Worm (Caenorhabditis elegans) whole organism, young adult: ENCODE results near the gene fbxb-96.

Source experiments
- B0019.2 ChIP-seq: fragments of 200-800 bp; sonication (Bioruptor generic); conservative IDR thresholded peaks from 2 replicates; pipeline ENCODE4 v1.3.6; 2022; ENCODE audit warnings: missing genetic modification reagents, missing genetic modification characterization, missing compliant biosample characterization
- F23B12.7 ChIP-seq: sonication (generic microtip); optimal IDR thresholded peaks from 2 replicates; lab custom pipeline; 2017; ENCODE audit warnings: missing genetic modification characterization, mild to moderate bottlenecking, missing compliant biosample characterization, antibody characterized with exemption, moderate library complexity; ENCODE audit not compliant: insufficient read depth
- aptf-3 ChIP-seq: fragments of 200-800 bp; sonication (Bioruptor generic); IDR thresholded peaks from 2 replicates; pipeline ENCODE4 v1.3.6; 2022; ENCODE audit warnings: missing genetic modification characterization, missing compliant biosample characterization
- ceh-27 ChIP-seq: fragments of 200-800 bp; sonication (Bioruptor generic); optimal IDR thresholded peaks from 2 replicates; lab custom pipeline; 2018; ENCODE audit warnings: mild to moderate bottlenecking, missing genetic modification characterization, moderate library complexity, missing compliant biosample characterization
- ceh-40 ChIP-seq: fragments of 200-800 bp; sonication (Bioruptor generic); IDR thresholded peaks from 2 replicates; pipeline ENCODE4 v1.3.6; 2022; ENCODE audit warnings: missing genetic modification characterization, missing compliant biosample characterization
- dpl-1 ChIP-seq: fragments of 150-350 bp; optimal IDR thresholded peaks from 2 replicates; lab custom pipeline; 2014; ENCODE audit warnings: missing biosample characterization, missing genetic modification reagents, missing genetic modification characterization
- hlh-26 ChIP-seq: fragments of 200-800 bp; sonication (Bioruptor generic); conservative IDR thresholded peaks from 2 replicates; pipeline ENCODE4 v1.3.6; 2022; ENCODE audit warnings: missing genetic modification reagents, missing genetic modification characterization, missing compliant biosample characterization
- hmg-1.2 ChIP-seq: fragments of 200-800 bp; sonication (Bioruptor generic); IDR thresholded peaks from 2 replicates; pipeline ENCODE4 v1.3.6; 2022; ENCODE audit warnings: missing genetic modification reagents, missing genetic modification characterization, missing compliant biosample characterization
- rpc-1 ChIP-seq, 2 experiments: fragments of 150-350 bp in 1 of 2; sonication (generic microtip) in 1 of 2; optimal IDR thresholded peaks; 2 replicates each; lab custom pipeline; 2014 to 2018; ENCODE audit warnings: missing biosample characterization in 1 of 2, missing genetic modification characterization in 1 of 2, missing genetic modification reagents in 1 of 2, missing genotype in 1 of 2
- sea-2 ChIP-seq: fragments of 200-800 bp; sonication (Bioruptor generic); IDR thresholded peaks from 2 replicates; pipeline ENCODE4 v1.3.6; 2022; ENCODE audit warnings: missing genetic modification characterization, missing compliant biosample characterization
- tlf-1 ChIP-seq: fragments of 200-800 bp; sonication (Bioruptor generic); optimal IDR thresholded peaks from 2 replicates; lab custom pipeline; 2018; ENCODE audit warnings: mild to moderate bottlenecking, missing genetic modification characterization, missing compliant biosample characterization
- ztf-3 ChIP-seq: fragments of 200-800 bp; sonication (Bioruptor generic); optimal IDR thresholded peaks from 2 replicates; lab custom pipeline; 2018; ENCODE audit warnings: mild to moderate bottlenecking, missing genetic modification characterization, missing compliant biosample characterization
- ztf-6 ChIP-seq: fragments of 200-800 bp; sonication (Bioruptor generic); IDR thresholded peaks from 2 replicates; pipeline ENCODE4 v1.3.6; 2022; ENCODE audit warnings: missing genetic modification reagents, missing genetic modification characterization, missing compliant biosample characterization

ce11 chrII:1889071-1889470 is 38.9 kb upstream of the fbxb-96 start, which contains the start of gene math-8:
- no peak for TF ChIP-seq tlf-1 (GFP tag; lab: Kevin White, UChicago)
- TF ChIP-seq F23B12.7 (tag; lab: Kevin White, UChicago) = no peak
- TF ChIP-seq ztf-6 (GFP tag; lab: Robert Waterston, UW) = no peak
- TF ChIP-seq sea-2 (GFP tag; lab: Robert Waterston, UW) = no peak
- TF ChIP-seq rpc-1 (optimal IDR thresholded peaks at IDR 0.05; lab: Kevin White, UChicago) = no peak
- no peak for TF ChIP-seq rpc-1 (tag; optimal IDR thresholded peaks at IDR 0.05; lab: Kevin White, UChicago)
- TF ChIP-seq dpl-1 = no peak
- TF ChIP-seq aptf-3 (GFP tag; lab: Robert Waterston, UW) = no peak
- no peak for TF ChIP-seq B0019.2 (GFP tag; lab: Robert Waterston, UW)
- TF ChIP-seq ztf-3 (GFP tag; lab: Kevin White, UChicago) = no peak
- no peak for TF ChIP-seq ceh-27
- no peak for TF ChIP-seq ceh-40
- no peak for TF ChIP-seq hmg-1.2 (GFP tag; lab: Robert Waterston, UW)
- no peak for TF ChIP-seq hlh-26
